Worm (Caenorhabditis elegans): ENCODE measurements around the gene F44D12.8.

- TF ChIP-seq zag-1 (tag; optimal IDR thresholded peaks at IDR 0.05) (no peak), hif-1 (tag; optimal IDR thresholded peaks at IDR 0.05) (no peak), nhr-11 (tag; optimal IDR thresholded peaks at IDR 0.05) (no peak), nhr-76 (tag; optimal IDR thresholded peaks at IDR 0.05) (no peak)
Measured at ce11 chrIV:10006792-10007191, 16.3 kb upstream of the F44D12.8 start, which contains the start of gene C47E12.13.
